Worm (Caenorhabditis elegans) whole organism, L1 larva: ENCODE measurements around the gene plpr-1.

ENCODE experiments used
- F16B12.6 ChIP-seq: fragments of 150-350 bp; optimal IDR thresholded peaks from 2 replicates; lab custom pipeline; 2014; ENCODE audit warnings: missing biosample characterization, missing genetic modification characterization
- ama-1 ChIP-seq: fragments of 150-350 bp; optimal IDR thresholded peaks from 2 replicates; lab custom pipeline; 2014
- ceh-82 ChIP-seq, 3 experiments: fragments of 150-350 bp in 1 of 3; sonication (generic microtip) in 2 of 3; optimal IDR thresholded peaks; 2 replicates each; lab custom pipeline; 2014 to 2017; ENCODE audit warnings: missing biosample characterization in 3 of 3, missing genetic modification characterization in 3 of 3
- fkh-10 ChIP-seq: sonication (generic microtip); optimal IDR thresholded peaks from 2 replicates; lab custom pipeline; 2017; ENCODE audit warnings: missing biosample characterization, missing genetic modification reagents, missing genetic modification characterization
- irx-1 ChIP-seq: sonication (generic microtip); optimal IDR thresholded peaks from 2 replicates; lab custom pipeline; 2016; ENCODE audit warnings: missing genetic modification characterization, missing compliant biosample characterization
- nhr-12 ChIP-seq: sonication (generic microtip); optimal IDR thresholded peaks from 2 replicates; lab custom pipeline; 2017; ENCODE audit warnings: missing biosample characterization, missing genetic modification characterization
- snpc-4 ChIP-seq: fragments of 150-350 bp; optimal IDR thresholded peaks from 2 replicates; lab custom pipeline; 2014; ENCODE audit warnings: missing biosample characterization, missing genetic modification characterization
- sptf-1 ChIP-seq: fragments of 150-350 bp; optimal IDR thresholded peaks from 2 replicates; lab custom pipeline; 2014; ENCODE audit warnings: missing biosample characterization, missing genetic modification characterization
- unc-62 ChIP-seq: fragments of 150-350 bp; optimal IDR thresholded peaks from 2 replicates; lab custom pipeline; 2014; ENCODE audit warnings: missing biosample characterization, missing genetic modification reagents, missing genetic modification characterization
- zag-1 ChIP-seq: fragments of 150-350 bp; optimal IDR thresholded peaks from 2 replicates; lab custom pipeline; 2014; ENCODE audit warnings: missing biosample characterization, missing genetic modification characterization
- ztf-11 ChIP-seq, 2 experiments: sonication (generic microtip); optimal IDR thresholded peaks; 2 replicates each; lab custom pipeline; 2016 to 2017; ENCODE audit warnings: missing genetic modification characterization in 2 of 2, missing biosample characterization in 1 of 2, missing compliant biosample characterization in 1 of 2
- ztf-4 ChIP-seq: fragments of 150-350 bp; optimal IDR thresholded peaks from 2 replicates; lab custom pipeline; 2014; ENCODE audit warnings: missing biosample characterization, missing genetic modification characterization

- TF ChIP-seq ama-1 (lab: Kevin White, UChicago) (no peak), sptf-1 (no peak), zag-1 (tag; lab: Kevin White, UChicago) (no peak), ztf-4 (tag; lab: Kevin White, UChicago) (no peak), unc-62 (GFP tag; lab: Kevin White, UChicago) (no peak), nhr-12 (tag; lab: Kevin White, UChicago) (no peak), irx-1 (tag; lab: Kevin White, UChicago) (no peak), fkh-10 (GFP tag; lab: Kevin White, UChicago) (no peak), ztf-11 (tag; optimal IDR thresholded peaks at IDR 0.05; lab: Kevin White, UChicago) (no peak), ceh-82 (tag; optimal IDR thresholded peaks at IDR 0.05; lab: Kevin White, UChicago) (no peak), snpc-4 (tag; lab: Kevin White, UChicago) (no peak), F16B12.6 (tag; lab: Kevin White, UChicago) (no peak)
These were observed 29.6 kb upstream of the plpr-1 start for ce11 chrII:11192488-11192887.
